Worm (Caenorhabditis elegans) whole organism, L4 larva: ENCODE results near the gene F52G3.1.
"Not testable (repeated sequence)": the region's sequence is repeated elsewhere in the genome, so short reads cannot be mapped to it uniquely, and the experiment has no call there.

ENCODE experiments used
- D1046.2 ChIP-seq: fragments of 200-800 bp; sonication (Bioruptor generic); IDR thresholded peaks from 2 replicates; pipeline ENCODE4 v1.3.6; 2022; ENCODE audit warnings: missing genetic modification characterization, missing compliant biosample characterization
- F44E2.7 ChIP-seq: fragments of 200-800 bp; sonication (Bioruptor generic); IDR thresholded peaks from 2 replicates; pipeline ENCODE4 v2.1.2; 2022; ENCODE audit warnings: missing genetic modification characterization, missing compliant biosample characterization
- T26A8.4 ChIP-seq: fragments of 200-800 bp; sonication (Bioruptor generic); IDR thresholded peaks from 2 replicates; pipeline ENCODE4 v1.3.6; 2022; ENCODE audit warnings: missing genetic modification characterization, missing compliant biosample characterization
- Y105C5A.15 ChIP-seq: fragments of 200-800 bp; sonication (Bioruptor generic); IDR thresholded peaks from 2 replicates; pipeline ENCODE4 v1.3.6; 2022; ENCODE audit warnings: missing genetic modification characterization, missing compliant biosample characterization
- Y48G9A.11 ChIP-seq: fragments of 200-800 bp; sonication (Bioruptor generic); IDR thresholded peaks from 2 replicates; pipeline ENCODE4 v1.3.6; 2022; ENCODE audit warnings: missing genetic modification reagents, missing genetic modification characterization, missing compliant biosample characterization
- Y75B8A.6 ChIP-seq: fragments of 200-800 bp; sonication (Bioruptor generic); IDR thresholded peaks from 2 replicates; pipeline ENCODE4 v1.3.6; 2022; ENCODE audit warnings: missing genetic modification reagents, missing genetic modification characterization, missing compliant biosample characterization
- arid-1 ChIP-seq: fragments of 200-800 bp; sonication (Bioruptor generic); conservative IDR thresholded peaks from 2 replicates; pipeline ENCODE4 v1.3.6; 2022; ENCODE audit warnings: missing genetic modification reagents, missing genetic modification characterization, missing compliant biosample characterization
- ctbp-1 ChIP-seq: fragments of 200-800 bp; sonication (Bioruptor generic); IDR thresholded peaks from 2 replicates; pipeline ENCODE4 v1.3.6; 2022; ENCODE audit warnings: missing genetic modification reagents, missing genetic modification characterization, missing compliant biosample characterization
- daf-8 ChIP-seq: fragments of 200-800 bp; sonication (Bioruptor generic); IDR thresholded peaks from 2 replicates; pipeline ENCODE4 v1.3.6; 2022; ENCODE audit warnings: missing genetic modification characterization, missing compliant biosample characterization
- dmd-6 ChIP-seq: fragments of 200-800 bp; sonication (Bioruptor generic); IDR thresholded peaks from 2 replicates; pipeline ENCODE4 v1.3.6; 2022; ENCODE audit warnings: missing genetic modification reagents, missing genetic modification characterization, missing compliant biosample characterization
- dmd-8 ChIP-seq: fragments of 200-800 bp; sonication (Bioruptor generic); IDR thresholded peaks from 2 replicates; pipeline ENCODE4 v1.3.6; 2022; ENCODE audit warnings: missing genetic modification characterization, missing compliant biosample characterization
- dmd-9 ChIP-seq: fragments of 200-800 bp; sonication (Bioruptor generic); IDR thresholded peaks from 2 replicates; pipeline ENCODE4 v1.3.6; 2022; ENCODE audit warnings: missing genetic modification reagents, missing genetic modification characterization, missing compliant biosample characterization
- egl-27 ChIP-seq: sonication (generic microtip); optimal IDR thresholded peaks from 3 replicates; lab custom pipeline; 2017; ENCODE audit warnings: missing biosample characterization, missing genetic modification reagents, missing genetic modification characterization
- hlh-11 ChIP-seq: fragments of 200-800 bp; sonication (Bioruptor generic); optimal IDR thresholded peaks from 2 replicates; lab custom pipeline; 2018; ENCODE audit warnings: mild to moderate bottlenecking, missing genetic modification characterization, missing compliant biosample characterization
- hmg-1.1 ChIP-seq: fragments of 200-800 bp; sonication (Bioruptor generic); IDR thresholded peaks from 2 replicates; pipeline ENCODE4 v1.3.6; 2022; ENCODE audit warnings: missing genetic modification reagents, missing genetic modification characterization, missing compliant biosample characterization
- lim-7 ChIP-seq: fragments of 200-800 bp; sonication (Bioruptor generic); IDR thresholded peaks from 2 replicates; pipeline ENCODE4 v1.3.6; 2022; ENCODE audit warnings: missing genetic modification characterization, missing compliant biosample characterization
- lin-1 ChIP-seq: fragments of 200-800 bp; sonication (Bioruptor generic); IDR thresholded peaks from 2 replicates; pipeline ENCODE4 v1.3.6; 2022; ENCODE audit warnings: missing genetic modification reagents, missing genetic modification characterization, missing compliant biosample characterization
- lin-29 ChIP-seq: fragments of 200-800 bp; sonication (Bioruptor generic); IDR thresholded peaks from 2 replicates; pipeline ENCODE4 v1.3.6; 2022; ENCODE audit warnings: missing genetic modification reagents, missing genetic modification characterization, missing compliant biosample characterization
- lin-38 ChIP-seq: fragments of 200-800 bp; sonication (Bioruptor generic); IDR thresholded peaks from 2 replicates; pipeline ENCODE4 v1.3.6; 2022; ENCODE audit warnings: missing genetic modification reagents, missing genetic modification characterization, missing compliant biosample characterization
- madf-5 ChIP-seq, 2 experiments: fragments of 200-800 bp; sonication (Bioruptor generic); IDR thresholded peaks; 2 replicates each; pipeline ENCODE4 v1.3.6; 2022; ENCODE audit warnings: missing compliant biosample characterization in 2 of 2, missing genetic modification characterization in 2 of 2
- madf-9 ChIP-seq: fragments of 200-800 bp; sonication (Bioruptor generic); conservative IDR thresholded peaks from 2 replicates; pipeline ENCODE4 v1.3.6; 2022; ENCODE audit warnings: missing genetic modification reagents, missing genetic modification characterization, missing compliant biosample characterization
- mdt-29 ChIP-seq: fragments of 200-800 bp; sonication (Bioruptor generic); IDR thresholded peaks from 2 replicates; pipeline ENCODE4 v1.3.6; 2022; ENCODE audit warnings: missing genetic modification reagents, missing genetic modification characterization, missing compliant biosample characterization
- nhr-25 ChIP-seq: sonication (generic microtip); optimal IDR thresholded peaks from 2 replicates; lab custom pipeline; 2017; ENCODE audit warnings: missing genetic modification characterization, mild to moderate bottlenecking, missing compliant biosample characterization, antibody characterized with exemption, moderate library complexity, borderline replicate concordance; ENCODE audit not compliant: insufficient read depth
- nhr-41 ChIP-seq: fragments of 200-800 bp; sonication (Bioruptor generic); IDR thresholded peaks from 2 replicates; pipeline ENCODE4 v1.3.6; 2022; ENCODE audit warnings: missing genetic modification reagents, missing genetic modification characterization, missing compliant biosample characterization
- nhr-42 ChIP-seq: fragments of 200-800 bp; sonication (Bioruptor generic); IDR thresholded peaks from 2 replicates; pipeline ENCODE4 v1.3.6; 2022; ENCODE audit warnings: missing genetic modification characterization, missing compliant biosample characterization
- nhr-6 ChIP-seq: fragments of 150-350 bp; optimal IDR thresholded peaks from 2 replicates; lab custom pipeline; 2014; ENCODE audit warnings: missing biosample characterization, missing genetic modification characterization
- nhr-77 ChIP-seq: fragments of 150-350 bp; optimal IDR thresholded peaks from 2 replicates; lab custom pipeline; 2014; ENCODE audit warnings: missing biosample characterization, missing genetic modification characterization
- pha-4 ChIP-seq, 2 experiments: fragments of 150-350 bp in 1 of 2; fragments of 200-800 bp in 1 of 2; sonication (Bioruptor generic) in 1 of 2; IDR thresholded peaks in 1 of 2; optimal IDR thresholded peaks in 1 of 2; 2 replicates each; pipeline versions ENCODE4 v1.3.6 to Lab custom; 2014 to 2022; ENCODE audit warnings: missing genetic modification characterization in 2 of 2, missing genetic modification reagents in 2 of 2, missing biosample characterization in 1 of 2, missing compliant biosample characterization in 1 of 2
- php-3 ChIP-seq: fragments of 200-800 bp; sonication (Bioruptor generic); IDR thresholded peaks from 2 replicates; pipeline ENCODE4 v1.3.6; 2022; ENCODE audit warnings: missing genetic modification reagents, missing genetic modification characterization, missing compliant biosample characterization
- saeg-2 ChIP-seq: fragments of 200-800 bp; sonication (Bioruptor generic); IDR thresholded peaks from 2 replicates; pipeline ENCODE4 v1.3.6; 2022; ENCODE audit warnings: missing genetic modification reagents, missing genetic modification characterization, missing compliant biosample characterization
- set-16 ChIP-seq: fragments of 200-800 bp; sonication (Bioruptor generic); IDR thresholded peaks from 2 replicates; pipeline ENCODE4 v1.3.6; 2022; ENCODE audit warnings: missing genetic modification reagents, missing genetic modification characterization, missing compliant biosample characterization
- snpc-1.2 ChIP-seq: fragments of 200-800 bp; sonication (Bioruptor generic); IDR thresholded peaks from 2 replicates; pipeline ENCODE4 v1.3.6; 2022; ENCODE audit warnings: missing genetic modification reagents, missing genetic modification characterization, missing compliant biosample characterization
- tag-97 ChIP-seq: fragments of 200-800 bp; sonication (Bioruptor generic); IDR thresholded peaks from 2 replicates; pipeline ENCODE4 v1.3.6; 2022; ENCODE audit warnings: missing genetic modification characterization, missing compliant biosample characterization
- tra-1 ChIP-seq: fragments of 200-800 bp; sonication (Bioruptor generic); IDR thresholded peaks from 2 replicates; pipeline ENCODE4 v1.3.6; 2022; ENCODE audit warnings: missing genetic modification reagents, missing genetic modification characterization, missing compliant biosample characterization
- unc-62 ChIP-seq, 3 experiments: fragments of 150-350 bp in 1 of 3; sonication (generic microtip); optimal IDR thresholded peaks in 2 of 3; peaks in 1 of 3; 1 replicate in 1 of 3; 2 replicates in 2 of 3; lab custom pipeline; 2014 to 2017; ENCODE audit warnings: missing biosample characterization in 3 of 3, missing genetic modification characterization in 3 of 3, missing genetic modification reagents in 3 of 3, missing genotype in 1 of 3
- vab-7 ChIP-seq: fragments of 200-800 bp; sonication (Bioruptor generic); IDR thresholded peaks from 2 replicates; pipeline ENCODE4 v1.3.6; 2022; ENCODE audit warnings: missing genetic modification reagents, missing genetic modification characterization, missing compliant biosample characterization
- zfp-3 ChIP-seq: fragments of 200-800 bp; sonication (Bioruptor generic); conservative IDR thresholded peaks from 2 replicates; pipeline ENCODE4 v1.3.6; 2022; ENCODE audit warnings: missing genetic modification reagents, missing genetic modification characterization, missing compliant biosample characterization
- zip-11 ChIP-seq: fragments of 200-800 bp; sonication (Bioruptor generic); IDR thresholded peaks from 2 replicates; pipeline ENCODE4 v1.3.6; 2022; ENCODE audit warnings: missing genetic modification characterization, missing compliant biosample characterization

Gene F52G3.1

ce11 chrX:16931255-16932023 is 32.2 kb upstream of the F52G3.1 start (continued):
- TF ChIP-seq lin-38 (peak; percentile 52), nhr-41 (GFP tag; lab: Robert Waterston, UW) (peak; percentile 51), set-16 (GFP tag; lab: Robert Waterston, UW) (no peak), T26A8.4 (peak; percentile 84), nhr-6 (tag; lab: Kevin White, UChicago) (peak; percentile 42), dmd-9 (0 out of 2 replicates have a peak, but pooled peaks have one; percentile 37), unc-62 (GFP tag; optimal IDR thresholded peaks at IDR 0.05 in 1 of 2; lab: Kevin White, UChicago) (peak in 1 of 2 experiments; percentile 98), unc-62 (tag; optimal IDR thresholded peaks at IDR 0.05; lab: Kevin White, UChicago) (no peak), lin-1 (GFP tag; lab: Robert Waterston, UW) (peak; percentile 64), egl-27 (tag; lab: Kevin White, UChicago) (no peak), daf-8 (peak; percentile 62; the same call in 1 of the 2 replicates), lin-29 (GFP tag; lab: Robert Waterston, UW) (peak; percentile 82), nhr-25 (tag; lab: Kevin White, UChicago) (peak; percentile 54), nhr-77 (peak; percentile 63), hlh-11 (tag; lab: Kevin White, UChicago) (peak; percentile 1)
- TF ChIP-seq, all 104 proteins: peak for 53

- TF ChIP-seq zfp-3 (GFP tag; lab: Robert Waterston, UW): peak; percentile 96
- 0 out of 2 replicates have a peak, but pooled peaks have one; percentile 3 for TF ChIP-seq F44E2.7 (GFP tag; lab: Robert Waterston, UW)
- peak; percentile 75 for TF ChIP-seq vab-7 (GFP tag; lab: Robert Waterston, UW)
- TF ChIP-seq dmd-6: peak; percentile 47
- TF ChIP-seq arid-1 (GFP tag; lab: Robert Waterston, UW): peak; percentile 69
- TF ChIP-seq saeg-2 (GFP tag; lab: Robert Waterston, UW): peak; percentile 62; the same call in 1 of the 2 replicates
- peak; percentile 75 for TF ChIP-seq nhr-42
- peak; percentile 77 for TF ChIP-seq Y48G9A.11 (GFP tag; lab: Robert Waterston, UW)
- peak; percentile 87 for TF ChIP-seq mdt-29 (GFP tag; lab: Robert Waterston, UW)
- TF ChIP-seq zip-11: peak; percentile 50; the same call in 1 of the 2 replicates
- TF ChIP-seq hmg-1.1 (GFP tag; lab: Robert Waterston, UW): peak; percentile 59; the same call in 1 of the 2 replicates
- TF ChIP-seq ctbp-1 (GFP tag; lab: Robert Waterston, UW): peak; percentile 88
- TF ChIP-seq lim-7 (GFP tag; lab: Robert Waterston, UW): peak; percentile 60; the same call in 1 of the 2 replicates
- TF ChIP-seq madf-9: peak; percentile 66; the same call in 1 of the 2 replicates
- peak; percentile 78; the same call in 1 of the 2 replicates for TF ChIP-seq Y105C5A.15 (GFP tag; lab: Robert Waterston, UW)
- peak; percentile 84 to 93 for TF ChIP-seq madf-5 (GFP tag; IDR thresholded peaks at IDR 0.05; lab: Robert Waterston, UW)
- peak; percentile 87 for TF ChIP-seq tra-1 (GFP tag; lab: Robert Waterston, UW)
- peak; percentile 79 for TF ChIP-seq php-3 (GFP tag; lab: Robert Waterston, UW)
- TF ChIP-seq dmd-8 (GFP tag; lab: Robert Waterston, UW): peak; percentile 81
- TF ChIP-seq snpc-1.2 (GFP tag; lab: Robert Waterston, UW): peak; percentile 35
- peak; percentile 96 for TF ChIP-seq Y75B8A.6 (GFP tag; lab: Robert Waterston, UW)
- peak; percentile 80 for TF ChIP-seq D1046.2 (GFP tag; lab: Robert Waterston, UW)
- peak; percentile 80; the same call in 1 of the 2 replicates for TF ChIP-seq pha-4 (GFP tag; IDR thresholded peaks at IDR 0.05; lab: Robert Waterston, UW)
- not testable (repeated sequence) for TF ChIP-seq pha-4 (tag; optimal IDR thresholded peaks at IDR 0.05; lab: Kevin White, UChicago)
- peak; percentile 70; the same call in 1 of the 2 replicates for TF ChIP-seq dmd-9
- peak; percentile 80 for TF ChIP-seq T26A8.4
- TF ChIP-seq nhr-41 (GFP tag; lab: Robert Waterston, UW): peak; percentile 73
- TF ChIP-seq tag-97: peak; percentile 80; the same call in 1 of the 2 replicates
These were observed 31.3 kb upstream of the F52G3.1 start for ce11 chrX:16932339-16932738.
